Worm (Caenorhabditis elegans) whole organism, late embryonic: ENCODE measurements around the gene spcs-3.

Source experiments
- T23F11.4 ChIP-seq: fragments of 200-800 bp; sonication (Bioruptor generic); optimal IDR thresholded peaks from 2 replicates; lab custom pipeline; 2018; ENCODE audit warnings: mild to moderate bottlenecking, missing genetic modification characterization, missing compliant biosample characterization
- ceh-18 ChIP-seq: sonication (generic microtip); optimal IDR thresholded peaks from 2 replicates; lab custom pipeline; 2016; ENCODE audit warnings: missing genetic modification characterization, missing compliant biosample characterization
- ceh-19 ChIP-seq: fragments of 200-800 bp; sonication (Bioruptor generic); optimal IDR thresholded peaks from 2 replicates; lab custom pipeline; 2018; ENCODE audit warnings: mild to moderate bottlenecking, missing genetic modification characterization, missing compliant biosample characterization
- ceh-22 ChIP-seq: sonication (generic microtip); optimal IDR thresholded peaks from 2 replicates; lab custom pipeline; 2017; ENCODE audit warnings: missing biosample characterization, missing genetic modification characterization
- ceh-24 ChIP-seq: sonication (generic microtip); optimal IDR thresholded peaks from 2 replicates; lab custom pipeline; 2016; ENCODE audit warnings: mild to moderate bottlenecking, missing genetic modification characterization, missing compliant biosample characterization
- ceh-30 ChIP-seq: fragments of 150-350 bp; optimal IDR thresholded peaks from 2 replicates; lab custom pipeline; 2014; ENCODE audit warnings: missing biosample characterization, missing genetic modification characterization
- ceh-31 ChIP-seq: sonication (generic microtip); optimal IDR thresholded peaks from 2 replicates; lab custom pipeline; 2016; ENCODE audit warnings: missing genetic modification characterization, missing compliant biosample characterization
- ceh-34 ChIP-seq: sonication (generic microtip); optimal IDR thresholded peaks from 2 replicates; lab custom pipeline; 2016; ENCODE audit warnings: mild to moderate bottlenecking, missing genetic modification characterization, missing compliant biosample characterization
- ceh-45 ChIP-seq: fragments of 200-800 bp; sonication (Bioruptor generic); IDR thresholded peaks from 2 replicates; pipeline ENCODE4 v1.3.6; 2022; ENCODE audit warnings: missing genetic modification reagents, missing genetic modification characterization, missing compliant biosample characterization
- ceh-6 ChIP-seq: fragments of 200-800 bp; sonication (Bioruptor generic); optimal IDR thresholded peaks from 2 replicates; lab custom pipeline; 2018; ENCODE audit warnings: mild to moderate bottlenecking, missing genetic modification characterization, missing compliant biosample characterization
- ceh-9 ChIP-seq: sonication (generic microtip); optimal IDR thresholded peaks from 2 replicates; lab custom pipeline; 2016; ENCODE audit warnings: mild to moderate bottlenecking, missing genetic modification characterization, inconsistent platforms, missing compliant biosample characterization
- che-1 ChIP-seq: sonication (generic microtip); optimal IDR thresholded peaks from 2 replicates; lab custom pipeline; 2016; ENCODE audit warnings: mild to moderate bottlenecking, missing genetic modification characterization, missing compliant biosample characterization
- dmd-4 ChIP-seq: sonication (generic microtip); optimal IDR thresholded peaks from 2 replicates; lab custom pipeline; 2016; ENCODE audit warnings: borderline replicate concordance, missing genetic modification characterization, missing compliant biosample characterization
- dve-1 ChIP-seq: sonication (generic microtip); optimal IDR thresholded peaks from 2 replicates; lab custom pipeline; 2017; ENCODE audit warnings: antibody characterized with exemption, mild to moderate bottlenecking, missing genetic modification characterization, missing compliant biosample characterization
- elt-4 ChIP-seq: sonication (generic microtip); optimal IDR thresholded peaks from 2 replicates; lab custom pipeline; 2016; ENCODE audit warnings: missing genetic modification characterization, missing compliant biosample characterization
- eyg-1 ChIP-seq: sonication (generic microtip); optimal IDR thresholded peaks from 2 replicates; lab custom pipeline; 2016; ENCODE audit warnings: missing genotype, missing genetic modification characterization, missing compliant biosample characterization
- fkh-10 ChIP-seq: fragments of 150-350 bp; optimal IDR thresholded peaks from 2 replicates; lab custom pipeline; 2014; ENCODE audit warnings: missing biosample characterization, missing genetic modification reagents, missing genetic modification characterization
- fkh-6 ChIP-seq: sonication (generic microtip); optimal IDR thresholded peaks from 2 replicates; lab custom pipeline; 2016; ENCODE audit warnings: missing genetic modification characterization, missing compliant biosample characterization
- hlh-13 ChIP-seq: fragments of 200-800 bp; sonication (Bioruptor generic); optimal IDR thresholded peaks from 2 replicates; lab custom pipeline; 2018; ENCODE audit warnings: mild to moderate bottlenecking, missing genetic modification characterization, missing compliant biosample characterization
- hlh-15 ChIP-seq: sonication (generic microtip); optimal IDR thresholded peaks from 2 replicates; lab custom pipeline; 2016; ENCODE audit warnings: missing genetic modification characterization, missing compliant biosample characterization
- hlh-8 ChIP-seq: sonication (generic microtip); optimal IDR thresholded peaks from 2 replicates; lab custom pipeline; 2016; ENCODE audit warnings: missing genotype, missing genetic modification characterization, missing compliant biosample characterization
- lin-11 ChIP-seq: fragments of 200-800 bp; sonication (Bioruptor generic); optimal IDR thresholded peaks from 2 replicates; lab custom pipeline; 2018; ENCODE audit warnings: mild to moderate bottlenecking, missing genetic modification characterization, missing compliant biosample characterization
- nhr-11 ChIP-seq: fragments of 150-350 bp; optimal IDR thresholded peaks from 2 replicates; lab custom pipeline; 2014; ENCODE audit warnings: missing biosample characterization, missing genetic modification characterization
- nhr-232 ChIP-seq: sonication (generic microtip); optimal IDR thresholded peaks from 2 replicates; lab custom pipeline; 2016; ENCODE audit warnings: missing genetic modification characterization, missing compliant biosample characterization
- odd-2 ChIP-seq: sonication (generic microtip); optimal IDR thresholded peaks from 2 replicates; lab custom pipeline; 2017; ENCODE audit warnings: antibody characterized with exemption, mild to moderate bottlenecking, missing genetic modification characterization, missing compliant biosample characterization
- pha-4 ChIP-seq: fragments of 150-350 bp; optimal IDR thresholded peaks from 2 replicates; lab custom pipeline; 2018; ENCODE audit warnings: missing biosample characterization, missing genetic modification reagents, missing genetic modification characterization
- pros-1 ChIP-seq: fragments of 150-350 bp; optimal IDR thresholded peaks from 2 replicates; lab custom pipeline; 2014; ENCODE audit warnings: missing biosample characterization, missing genetic modification reagents, missing genetic modification characterization
- sdc-2 ChIP-seq: sonication (generic microtip); optimal IDR thresholded peaks from 2 replicates; lab custom pipeline; 2016; ENCODE audit warnings: missing genotype, missing genetic modification characterization, missing compliant biosample characterization
- tbx-2 ChIP-seq: sonication (generic microtip); optimal IDR thresholded peaks from 2 replicates; lab custom pipeline; 2016; ENCODE audit warnings: missing genetic modification characterization, missing compliant biosample characterization
- unc-3 ChIP-seq, 2 experiments: fragments of 200-800 bp in 1 of 2; sonication (Bioruptor generic) in 1 of 2; sonication (generic microtip) in 1 of 2; conservative IDR thresholded peaks in 1 of 2; optimal IDR thresholded peaks in 1 of 2; 2 replicates each; pipeline versions ENCODE4 v1.3.6 to Lab custom; 2016 to 2022; ENCODE audit warnings: missing compliant biosample characterization in 2 of 2, missing genetic modification characterization in 2 of 2, missing genetic modification reagents in 1 of 2
- unc-42 ChIP-seq: sonication (generic microtip); optimal IDR thresholded peaks from 2 replicates; lab custom pipeline; 2016; ENCODE audit warnings: missing genotype, missing genetic modification characterization, missing compliant biosample characterization
- unc-86 ChIP-seq: sonication (generic microtip); optimal IDR thresholded peaks from 2 replicates; lab custom pipeline; 2016; ENCODE audit warnings: missing genetic modification characterization, missing compliant biosample characterization
- zip-5 ChIP-seq: sonication (generic microtip); optimal IDR thresholded peaks from 2 replicates; lab custom pipeline; 2016; ENCODE audit warnings: missing genetic modification characterization, missing compliant biosample characterization
- ztf-16 ChIP-seq: sonication (generic microtip); optimal IDR thresholded peaks from 2 replicates; lab custom pipeline; 2017; ENCODE audit warnings: missing genetic modification characterization, missing compliant biosample characterization

The spcs-3 gene

ce11 chrIII:8066989-8067388 is 22.2 kb downstream of the spcs-3 start, which contains the start of gene pros-1:
TSS of gene pros-1 (plus strand) at chrIII:8067289.
- no peak for TF ChIP-seq nhr-232 (tag; lab: Kevin White, UChicago)
- no peak for TF ChIP-seq pros-1 (tag; lab: Kevin White, UChicago)
- TF ChIP-seq lin-11: no peak
- no peak for TF ChIP-seq hlh-13 (GFP tag; lab: Kevin White, UChicago)
- no peak for TF ChIP-seq ceh-9 (tag; lab: Kevin White, UChicago)
- no peak for TF ChIP-seq unc-42 (tag; lab: Kevin White, UChicago)
- TF ChIP-seq fkh-10: no peak
- TF ChIP-seq ceh-30 (tag; lab: Kevin White, UChicago): no peak
- no peak for TF ChIP-seq zip-5 (tag; lab: Kevin White, UChicago)

DNA sequence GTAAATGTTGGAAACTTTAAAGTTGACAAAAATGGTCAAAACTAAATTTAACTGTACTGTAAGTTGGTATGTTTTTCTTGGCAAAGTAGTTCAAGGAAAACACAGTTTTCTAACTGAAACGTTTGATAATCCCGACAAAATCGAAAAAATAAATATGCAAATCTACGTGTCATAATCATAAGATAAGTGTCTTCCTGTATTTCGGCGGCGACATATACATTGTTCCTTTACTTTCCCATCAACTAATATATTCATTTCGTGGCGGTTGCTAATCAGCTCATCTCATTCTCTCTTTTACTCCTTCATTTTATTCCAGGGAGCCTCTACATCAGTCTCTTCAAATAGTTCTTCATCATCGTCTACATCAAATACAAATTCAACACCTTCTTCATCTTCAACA is 23.0 kb downstream of the spcs-3 start:
- TF ChIP-seq pha-4 (tag; lab: Kevin White, UChicago) (no peak), unc-86 (tag; lab: Kevin White, UChicago) (no peak), unc-42 (tag; lab: Kevin White, UChicago) (no peak), ceh-18 (no peak), T23F11.4 (GFP tag; lab: Kevin White, UChicago) (no peak), ceh-22 (tag; lab: Kevin White, UChicago) (no peak), ceh-6 (GFP tag; lab: Kevin White, UChicago) (no peak), unc-3 (GFP tag; conservative IDR thresholded peaks at IDR 0.05; lab: Robert Waterston, UW) (no peak), unc-3 (tag; optimal IDR thresholded peaks at IDR 0.05; lab: Kevin White, UChicago) (no peak), hlh-15 (tag; lab: Kevin White, UChicago) (no peak), dmd-4 (no peak), che-1 (tag; lab: Kevin White, UChicago) (no peak), sdc-2 (tag; lab: Kevin White, UChicago) (no peak), eyg-1 (tag; lab: Kevin White, UChicago) (no peak), fkh-6 (tag; lab: Kevin White, UChicago) (no peak), ztf-16 (tag; lab: Kevin White, UChicago) (no peak)

- TF ChIP-seq ceh-6 (GFP tag; lab: Kevin White, UChicago): peak; percentile 32
- no peak for TF ChIP-seq elt-4 (tag; lab: Kevin White, UChicago)
- peak; percentile 72 for TF ChIP-seq pros-1 (tag; lab: Kevin White, UChicago)
Observed at ce11 chrIII:8069206-8069605, 24.4 kb downstream of the spcs-3 start.

- TF ChIP-seq tbx-2 (tag; lab: Kevin White, UChicago): no peak
- no peak for TF ChIP-seq ceh-31 (tag; lab: Kevin White, UChicago)
- TF ChIP-seq sdc-2 (tag; lab: Kevin White, UChicago): no peak
- no peak for TF ChIP-seq ceh-30 (tag; lab: Kevin White, UChicago)
- TF ChIP-seq odd-2 (tag; lab: Kevin White, UChicago): no peak
- TF ChIP-seq ceh-19: no peak
- no peak for TF ChIP-seq nhr-11 (tag; lab: Kevin White, UChicago)
- no peak for TF ChIP-seq hlh-8
- no peak for TF ChIP-seq zip-5 (tag; lab: Kevin White, UChicago)
- no peak for TF ChIP-seq dve-1 (tag; lab: Kevin White, UChicago)
- TF ChIP-seq ceh-34 (tag; lab: Kevin White, UChicago): no peak
- no peak for TF ChIP-seq ceh-24 (tag; lab: Kevin White, UChicago)
Observed at ce11 chrIII:8077180-8077579, 32.4 kb downstream of the spcs-3 start.

DNA sequence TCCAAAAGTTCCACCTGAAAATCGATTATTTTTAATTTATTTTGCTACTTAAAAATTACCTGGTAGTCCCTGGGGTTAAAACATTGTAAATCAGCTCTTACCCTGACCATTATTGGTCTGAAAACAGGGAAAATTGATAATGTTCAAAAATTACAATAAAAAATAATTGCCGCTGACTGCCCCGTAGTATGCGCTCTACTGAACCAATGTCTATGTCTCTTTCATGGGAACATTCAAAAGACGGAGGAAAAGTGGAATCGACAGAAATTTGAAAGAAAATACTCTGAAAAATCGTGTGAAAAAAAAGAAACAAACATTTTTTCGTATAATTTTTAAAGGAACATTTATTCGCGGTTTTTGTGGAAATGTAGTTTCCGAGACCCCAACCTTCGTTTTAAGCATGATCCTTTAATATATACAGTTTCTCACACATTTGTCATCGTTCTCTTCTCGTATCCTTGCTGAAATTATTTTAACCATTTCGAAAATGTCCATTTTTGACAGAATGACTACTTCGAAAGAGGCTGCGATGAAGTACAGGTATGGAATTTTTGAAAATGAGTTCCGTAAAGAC is 35.4 kb downstream of the spcs-3 start, which contains the start of the genes dcr-1 and apc-2:
TSS of gene dcr-1 (minus strand) at position 117 of the 574 bp plus-strand sequence.
TSS of gene apc-2 (plus strand) at position 465 of the 574 bp plus-strand sequence.
- no peak for TF ChIP-seq ceh-45
